Worm (Caenorhabditis elegans): ENCODE results near the gene F31D5.2.

F31D5.2 gene

DNA sequence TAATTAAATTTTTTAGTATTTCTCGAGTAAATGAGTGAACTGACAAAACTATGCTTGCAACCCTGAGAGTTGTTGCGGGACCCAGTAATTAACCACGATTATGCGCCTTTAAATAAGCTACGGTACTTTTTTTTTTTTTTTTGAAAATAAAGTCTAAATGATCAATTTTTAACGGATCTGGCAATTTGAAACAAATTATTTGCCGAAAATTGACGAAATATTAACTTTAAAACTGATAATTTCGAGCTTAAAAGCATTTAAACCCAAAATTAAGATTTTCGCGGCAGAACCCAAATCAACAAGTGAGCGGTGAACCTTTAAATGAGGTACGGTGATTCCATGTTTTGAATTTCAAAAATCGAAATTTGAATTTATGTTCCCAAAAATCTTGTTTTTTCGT, 7.1 kb downstream of the F31D5.2 start:
- TF ChIP-seq pha-4 (tag; optimal IDR thresholded peaks at IDR 0.05): no peak
- TF ChIP-seq nfya-1 (tag; optimal IDR thresholded peaks at IDR 0.05; ENCODE audit: insufficient read depth): no peak
- no peak for TF ChIP-seq ceh-82 (tag; optimal IDR thresholded peaks at IDR 0.05)
- no peak for TF ChIP-seq fos-1 (tag; optimal IDR thresholded peaks at IDR 0.05)
- no peak for TF ChIP-seq nhr-28 (tag; optimal IDR thresholded peaks at IDR 0.05)
- TF ChIP-seq ama-1 (optimal IDR thresholded peaks at IDR 0.05): no peak
- TF ChIP-seq nhr-76 (tag; optimal IDR thresholded peaks at IDR 0.05): no peak
- no peak for TF ChIP-seq fkh-10 (GFP tag; optimal IDR thresholded peaks at IDR 0.05)
- TF ChIP-seq unc-39 (tag; optimal IDR thresholded peaks at IDR 0.05): no peak
- TF ChIP-seq pqm-1 (tag; optimal IDR thresholded peaks at IDR 0.05): no peak
- no peak for TF ChIP-seq nhr-67 (tag; optimal IDR thresholded peaks at IDR 0.05)
- no peak for TF ChIP-seq ceh-28 (tag; optimal IDR thresholded peaks at IDR 0.05)
- TF ChIP-seq ztf-4 (tag; optimal IDR thresholded peaks at IDR 0.05): no peak

DNA sequence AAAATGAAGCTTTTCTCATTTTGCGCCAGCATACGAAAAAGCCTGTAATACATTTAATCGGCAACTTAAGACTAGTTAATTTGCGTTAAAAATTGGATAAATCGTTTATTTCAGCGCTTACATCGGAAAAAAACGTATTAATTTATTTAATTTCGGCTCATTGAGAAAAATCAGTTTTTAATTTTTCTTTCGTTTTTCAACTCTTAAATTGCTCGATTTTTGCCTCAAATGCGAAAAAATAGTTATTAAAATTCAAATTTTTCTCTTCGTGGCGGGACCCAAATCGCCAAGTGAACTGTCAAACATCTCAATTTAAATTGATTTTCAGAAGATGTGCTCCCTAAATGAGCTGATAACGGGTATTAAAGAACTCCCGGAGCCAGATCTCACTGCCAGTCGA, 7.6 kb downstream of the F31D5.2 start, which contains the start of gene C16A11.5:
Gene C16A11.5, plus strand, starts transcription at position 323 of the 400 bp plus-strand sequence.
- TF ChIP-seq nhr-43 (tag; optimal IDR thresholded peaks at IDR 0.05; ENCODE audit: poor library complexity, severe bottlenecking) (no peak), aly-2 (tag; optimal IDR thresholded peaks at IDR 0.05) (no peak), nhr-25 (tag; optimal IDR thresholded peaks at IDR 0.05) (no peak), ceh-82 (tag; optimal IDR thresholded peaks at IDR 0.05) (no peak), nhr-12 (tag; optimal IDR thresholded peaks at IDR 0.05) (no peak), ceh-28 (tag; optimal IDR thresholded peaks at IDR 0.05) (no peak), nhr-23 (tag; optimal IDR thresholded peaks at IDR 0.05) (no peak), snpc-4 (tag; optimal IDR thresholded peaks at IDR 0.05) (no peak)

ce11 chrII:4226598-4227096, 11.2 kb downstream of the F31D5.2 start, which contains the start of gene C16A11.4:
Gene C16A11.4, plus strand, starts transcription at chrII:4227046.
- TF ChIP-seq ztf-11 (tag; optimal IDR thresholded peaks at IDR 0.05) (no peak), tbx-2 (tag; optimal IDR thresholded peaks at IDR 0.05) (no peak), ceh-16 (tag; optimal IDR thresholded peaks at IDR 0.05) (no peak), nhr-28 (tag; optimal IDR thresholded peaks at IDR 0.05) (no peak), ama-1 (optimal IDR thresholded peaks at IDR 0.05) (no peak), ceh-28 (tag; optimal IDR thresholded peaks at IDR 0.05) (no peak), mdl-1 (tag; optimal IDR thresholded peaks at IDR 0.05) (no peak), nhr-12 (tag; optimal IDR thresholded peaks at IDR 0.05) (no peak)

DNA sequence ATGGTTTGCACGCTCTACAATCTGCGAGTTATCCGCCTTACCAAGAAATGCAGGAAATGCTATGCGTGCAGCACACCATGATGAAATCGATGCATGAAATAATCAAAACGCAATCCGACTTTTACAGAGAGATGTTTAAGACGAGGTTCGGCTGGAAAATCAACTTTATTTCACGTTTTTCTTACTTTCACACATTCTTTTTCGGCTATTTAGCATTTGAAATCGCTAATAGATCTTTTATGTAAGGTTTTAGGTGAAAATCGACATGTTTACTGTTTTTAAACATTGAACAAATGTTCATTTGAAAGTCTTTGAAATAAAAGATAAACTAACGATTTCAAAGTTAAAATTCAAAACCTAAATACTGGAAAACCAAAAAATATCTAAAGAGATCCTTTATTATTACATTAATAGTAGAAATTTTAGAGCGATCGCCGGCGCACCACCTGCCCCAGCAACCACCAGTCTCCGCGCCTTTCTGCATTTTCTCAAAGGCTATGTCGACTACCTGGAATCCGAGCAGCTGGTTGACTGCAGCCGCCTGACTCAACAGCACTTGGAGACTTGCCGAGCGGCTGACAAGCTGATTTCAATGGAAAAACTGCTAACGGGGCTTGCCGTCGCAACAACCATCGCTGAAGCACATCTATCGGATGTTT, 12.8 kb downstream of the F31D5.2 start:
- TF ChIP-seq mdl-1 (tag; optimal IDR thresholded peaks at IDR 0.05) (no peak), eor-1 (tag; optimal IDR thresholded peaks at IDR 0.05) (no peak)

DNA sequence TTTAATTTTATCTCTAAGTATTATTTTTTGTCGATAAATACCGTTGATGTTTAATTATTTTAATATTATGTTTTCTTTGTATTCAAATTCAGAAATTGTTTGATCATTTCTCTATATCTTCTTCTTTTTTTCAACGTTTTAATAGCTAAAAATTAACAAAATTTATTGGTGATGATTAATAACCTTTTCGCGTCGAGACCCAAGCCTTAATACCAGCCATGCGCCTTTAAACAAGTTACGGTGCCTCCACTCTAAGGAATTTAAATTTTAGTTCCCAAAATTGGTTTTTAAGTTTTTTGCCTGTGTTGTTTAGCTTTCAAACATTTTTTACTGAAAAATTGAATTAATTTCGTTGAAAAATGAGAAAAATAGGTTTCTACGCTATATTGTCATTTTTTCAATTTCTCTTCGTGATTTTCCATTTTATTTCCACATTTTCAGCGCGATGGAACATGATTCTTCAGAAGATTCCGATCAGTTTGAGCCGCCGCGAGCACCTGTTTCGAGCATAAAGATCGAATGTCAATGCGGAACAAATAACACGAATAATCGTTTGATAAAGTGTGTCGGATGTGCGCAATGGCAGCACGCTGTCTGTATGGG, 13.8 kb downstream of the F31D5.2 start, which contains the start of gene C16A11.3:
Gene C16A11.3, plus strand, starts transcription at position 440 of the 603 bp plus-strand sequence.
- no peak for TF ChIP-seq nhr-77 (tag; optimal IDR thresholded peaks at IDR 0.05)
- no peak for TF ChIP-seq elt-2 (tag; optimal IDR thresholded peaks at IDR 0.05)

DNA sequence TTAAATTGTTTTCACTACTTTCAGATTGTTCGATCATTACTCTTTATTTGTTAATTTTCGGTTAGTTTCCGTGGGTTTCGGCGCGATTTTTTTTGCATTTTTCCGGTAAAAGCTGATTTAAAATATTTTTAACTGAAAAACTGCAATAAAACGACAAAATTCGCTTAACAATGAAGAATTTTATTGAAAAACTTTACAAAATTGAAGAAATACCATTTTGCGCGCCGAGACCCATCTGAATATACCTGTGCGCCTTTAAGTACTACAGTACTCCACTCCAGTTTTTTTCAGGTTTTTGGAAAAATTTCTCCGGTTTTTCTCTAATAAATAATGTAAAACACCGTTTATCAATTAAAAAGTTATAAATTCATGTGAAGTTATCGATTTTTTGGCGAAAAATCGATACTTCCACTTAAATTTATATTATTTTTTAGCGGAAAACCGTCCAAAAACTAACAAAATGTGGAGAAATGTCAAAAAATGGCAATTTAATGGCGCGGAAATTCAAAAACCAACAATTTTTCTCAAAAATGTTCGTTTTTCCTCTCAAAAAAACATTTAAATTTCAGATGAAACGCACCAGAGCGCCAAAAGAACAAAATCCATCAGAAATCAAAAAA, 15.5 kb downstream of the F31D5.2 start, which contains the start of gene C16A11.10:
Gene C16A11.10, plus strand, starts transcription at position 570 of the 620 bp plus-strand sequence.
- TF ChIP-seq fos-1 (tag; optimal IDR thresholded peaks at IDR 0.05) (no peak), elt-1 (tag; optimal IDR thresholded peaks at IDR 0.05) (no peak), nhr-77 (tag; optimal IDR thresholded peaks at IDR 0.05) (no peak), nhr-67 (tag; optimal IDR thresholded peaks at IDR 0.05) (no peak), mml-1 (tag; optimal IDR thresholded peaks at IDR 0.05) (no peak), ama-1 (optimal IDR thresholded peaks at IDR 0.05) (no peak), ZK546.5 (tag; optimal IDR thresholded peaks at IDR 0.05) (no peak), pqm-1 (tag; optimal IDR thresholded peaks at IDR 0.05) (no peak), elt-3 (tag; optimal IDR thresholded peaks at IDR 0.05) (no peak), nhr-12 (tag; optimal IDR thresholded peaks at IDR 0.05) (no peak)

Data from whole organism, L3 larva.